Worm (Caenorhabditis elegans): ENCODE results near the gene F49H12.2.

ce11 chrX:2116304-2116867 is 31.3 kb downstream of the F49H12.2 start:
- peak in 1 of 3 experiments; percentile 11 for TF ChIP-seq elt-3 (tag; optimal IDR thresholded peaks at IDR 0.05)
- no peak for TF ChIP-seq ztf-11 (tag; optimal IDR thresholded peaks at IDR 0.05)
